Worm (Caenorhabditis elegans) whole organism, L4 larva: ENCODE data around the gene srbc-78.

Source experiments
- F26F4.8 ChIP-seq: fragments of 200-800 bp; sonication (Bioruptor generic); conservative IDR thresholded peaks from 2 replicates; pipeline ENCODE4 v1.3.6; 2022; ENCODE audit warnings: missing genetic modification characterization, missing compliant biosample characterization
- F37D6.2 ChIP-seq: sonication (generic microtip); optimal IDR thresholded peaks from 2 replicates; lab custom pipeline; 2016; ENCODE audit warnings: mild to moderate bottlenecking, missing genetic modification characterization, missing compliant biosample characterization
- F49E8.2 ChIP-seq: sonication (generic microtip); optimal IDR thresholded peaks from 2 replicates; lab custom pipeline; 2016; ENCODE audit warnings: missing compliant biosample characterization, mild to moderate bottlenecking, missing genetic modification characterization, borderline replicate concordance
- T26A8.4 ChIP-seq: fragments of 200-800 bp; sonication (Bioruptor generic); IDR thresholded peaks from 2 replicates; pipeline ENCODE4 v1.3.6; 2022; ENCODE audit warnings: missing genetic modification characterization, missing compliant biosample characterization
- Y48G9A.11 ChIP-seq: fragments of 200-800 bp; sonication (Bioruptor generic); IDR thresholded peaks from 2 replicates; pipeline ENCODE4 v1.3.6; 2022; ENCODE audit warnings: missing genetic modification reagents, missing genetic modification characterization, missing compliant biosample characterization
- Y5F2A.4 ChIP-seq: fragments of 200-800 bp; sonication (Bioruptor generic); optimal IDR thresholded peaks from 2 replicates; lab custom pipeline; 2018; ENCODE audit warnings: mild to moderate bottlenecking, missing genetic modification characterization, missing compliant biosample characterization
- ZK337.2 ChIP-seq: fragments of 200-800 bp; sonication (Bioruptor generic); IDR thresholded peaks from 2 replicates; pipeline ENCODE4 v1.3.6; 2022; ENCODE audit warnings: missing genetic modification reagents, missing genetic modification characterization, missing compliant biosample characterization
- ZK546.5 ChIP-seq, 2 experiments: sonication (generic microtip); optimal IDR thresholded peaks; 2 replicates each; lab custom pipeline; 2017; ENCODE audit warnings: missing biosample characterization in 2 of 2, missing genetic modification characterization in 2 of 2
- aly-2 ChIP-seq: sonication (generic microtip); optimal IDR thresholded peaks from 2 replicates; lab custom pipeline; 2018; ENCODE audit warnings: missing biosample characterization, missing genetic modification characterization
- arid-1 ChIP-seq: fragments of 200-800 bp; sonication (Bioruptor generic); conservative IDR thresholded peaks from 2 replicates; pipeline ENCODE4 v1.3.6; 2022; ENCODE audit warnings: missing genetic modification reagents, missing genetic modification characterization, missing compliant biosample characterization
- attf-4 ChIP-seq: sonication (generic microtip); optimal IDR thresholded peaks from 3 replicates; lab custom pipeline; 2017; ENCODE audit warnings: missing biosample characterization, missing genetic modification characterization
- ceh-20 ChIP-seq: fragments of 200-800 bp; sonication (Bioruptor generic); IDR thresholded peaks from 2 replicates; pipeline ENCODE4 v1.3.6; 2022; ENCODE audit warnings: missing genetic modification reagents, missing genetic modification characterization, missing compliant biosample characterization
- ceh-62 ChIP-seq: sonication (generic microtip); optimal IDR thresholded peaks from 2 replicates; lab custom pipeline; 2017; ENCODE audit warnings: missing biosample characterization, missing genetic modification characterization
- ces-1 ChIP-seq: fragments of 150-350 bp; sonication (generic microtip); optimal IDR thresholded peaks from 4 replicates; lab custom pipeline; 2014; ENCODE audit warnings: missing biosample characterization, missing genetic modification reagents, missing genetic modification characterization
- daf-19 ChIP-seq: fragments of 200-800 bp; sonication (Bioruptor generic); conservative IDR thresholded peaks from 2 replicates; pipeline ENCODE4 v1.3.6; 2022; ENCODE audit warnings: missing genetic modification characterization, missing compliant biosample characterization
- dmd-6 ChIP-seq: fragments of 200-800 bp; sonication (Bioruptor generic); IDR thresholded peaks from 2 replicates; pipeline ENCODE4 v1.3.6; 2022; ENCODE audit warnings: missing genetic modification reagents, missing genetic modification characterization, missing compliant biosample characterization
- dmd-8 ChIP-seq: fragments of 200-800 bp; sonication (Bioruptor generic); IDR thresholded peaks from 2 replicates; pipeline ENCODE4 v1.3.6; 2022; ENCODE audit warnings: missing genetic modification characterization, missing compliant biosample characterization
- dmd-9 ChIP-seq: fragments of 200-800 bp; sonication (Bioruptor generic); IDR thresholded peaks from 2 replicates; pipeline ENCODE4 v1.3.6; 2022; ENCODE audit warnings: missing genetic modification reagents, missing genetic modification characterization, missing compliant biosample characterization
- duxl-1 ChIP-seq: sonication (generic microtip); optimal IDR thresholded peaks from 2 replicates; lab custom pipeline; 2016; ENCODE audit warnings: mild to moderate bottlenecking, missing genetic modification characterization, moderate library complexity, missing compliant biosample characterization; ENCODE audit not compliant: poor library complexity
- egl-43 ChIP-seq: fragments of 200-800 bp; sonication (Bioruptor generic); IDR thresholded peaks from 2 replicates; pipeline ENCODE4 v1.3.6; 2022; ENCODE audit warnings: missing genetic modification reagents, missing genetic modification characterization, missing compliant biosample characterization
- gei-8 ChIP-seq: fragments of 200-800 bp; sonication (Bioruptor generic); optimal IDR thresholded peaks from 2 replicates; lab custom pipeline; 2018; ENCODE audit warnings: mild to moderate bottlenecking, missing genetic modification characterization, missing compliant biosample characterization
- hif-1 ChIP-seq, 2 experiments: sonication (generic microtip); optimal IDR thresholded peaks; 2 replicates each; lab custom pipeline; 2016 to 2017; ENCODE audit warnings: missing compliant biosample characterization in 2 of 2, missing genetic modification characterization in 2 of 2, missing genetic modification reagents in 2 of 2, missing genotype in 2 of 2, mild to moderate bottlenecking in 1 of 2
- hlh-11 ChIP-seq: fragments of 200-800 bp; sonication (Bioruptor generic); optimal IDR thresholded peaks from 2 replicates; lab custom pipeline; 2018; ENCODE audit warnings: mild to moderate bottlenecking, missing genetic modification characterization, missing compliant biosample characterization
- hlh-30 ChIP-seq: sonication (generic microtip); optimal IDR thresholded peaks from 2 replicates; lab custom pipeline; 2017; ENCODE audit warnings: antibody characterized with exemption, mild to moderate bottlenecking, missing genetic modification characterization, missing compliant biosample characterization; ENCODE audit not compliant: insufficient read depth
- hmg-1.1 ChIP-seq: fragments of 200-800 bp; sonication (Bioruptor generic); IDR thresholded peaks from 2 replicates; pipeline ENCODE4 v1.3.6; 2022; ENCODE audit warnings: missing genetic modification reagents, missing genetic modification characterization, missing compliant biosample characterization
- lim-7 ChIP-seq: fragments of 200-800 bp; sonication (Bioruptor generic); IDR thresholded peaks from 2 replicates; pipeline ENCODE4 v1.3.6; 2022; ENCODE audit warnings: missing genetic modification characterization, missing compliant biosample characterization
- lin-1 ChIP-seq: fragments of 200-800 bp; sonication (Bioruptor generic); IDR thresholded peaks from 2 replicates; pipeline ENCODE4 v1.3.6; 2022; ENCODE audit warnings: missing genetic modification reagents, missing genetic modification characterization, missing compliant biosample characterization
- madf-5 ChIP-seq, 2 experiments: fragments of 200-800 bp; sonication (Bioruptor generic); IDR thresholded peaks; 2 replicates each; pipeline ENCODE4 v1.3.6; 2022; ENCODE audit warnings: missing compliant biosample characterization in 2 of 2, missing genetic modification characterization in 2 of 2
- madf-9 ChIP-seq: fragments of 200-800 bp; sonication (Bioruptor generic); conservative IDR thresholded peaks from 2 replicates; pipeline ENCODE4 v1.3.6; 2022; ENCODE audit warnings: missing genetic modification reagents, missing genetic modification characterization, missing compliant biosample characterization
- mdl-1 ChIP-seq, 2 experiments: fragments of 150-350 bp in 1 of 2; sonication (generic microtip) in 1 of 2; optimal IDR thresholded peaks; 2 replicates each; lab custom pipeline; 2014 to 2017; ENCODE audit warnings: missing biosample characterization in 2 of 2, missing genetic modification characterization in 2 of 2
- mxl-3 ChIP-seq: fragments of 200-800 bp; sonication (Bioruptor generic); optimal IDR thresholded peaks from 2 replicates; lab custom pipeline; 2018; ENCODE audit warnings: mild to moderate bottlenecking, missing genetic modification characterization, missing compliant biosample characterization
- nhr-102 ChIP-seq: sonication (generic microtip); optimal IDR thresholded peaks from 2 replicates; lab custom pipeline; 2016; ENCODE audit warnings: mild to moderate bottlenecking, missing genetic modification characterization, moderate library complexity, missing compliant biosample characterization
- nhr-237 ChIP-seq: sonication (generic microtip); optimal IDR thresholded peaks from 2 replicates; lab custom pipeline; 2017; ENCODE audit warnings: missing biosample characterization, missing genetic modification characterization
- nhr-25 ChIP-seq: sonication (generic microtip); optimal IDR thresholded peaks from 2 replicates; lab custom pipeline; 2017; ENCODE audit warnings: missing genetic modification characterization, mild to moderate bottlenecking, missing compliant biosample characterization, antibody characterized with exemption, moderate library complexity, borderline replicate concordance; ENCODE audit not compliant: insufficient read depth
- nhr-28 ChIP-seq: fragments of 150-350 bp; optimal IDR thresholded peaks from 2 replicates; lab custom pipeline; 2014; ENCODE audit warnings: missing biosample characterization, missing genetic modification characterization
- nhr-42 ChIP-seq: fragments of 200-800 bp; sonication (Bioruptor generic); IDR thresholded peaks from 2 replicates; pipeline ENCODE4 v1.3.6; 2022; ENCODE audit warnings: missing genetic modification characterization, missing compliant biosample characterization
- nhr-76 ChIP-seq: fragments of 150-350 bp; optimal IDR thresholded peaks from 2 replicates; lab custom pipeline; 2014; ENCODE audit warnings: missing biosample characterization, missing genetic modification characterization
- nhr-77 ChIP-seq: fragments of 150-350 bp; optimal IDR thresholded peaks from 2 replicates; lab custom pipeline; 2014; ENCODE audit warnings: missing biosample characterization, missing genetic modification characterization
- pha-4 ChIP-seq, 2 experiments: fragments of 150-350 bp in 1 of 2; fragments of 200-800 bp in 1 of 2; sonication (Bioruptor generic) in 1 of 2; IDR thresholded peaks in 1 of 2; optimal IDR thresholded peaks in 1 of 2; 2 replicates each; pipeline versions ENCODE4 v1.3.6 to Lab custom; 2014 to 2022; ENCODE audit warnings: missing genetic modification characterization in 2 of 2, missing genetic modification reagents in 2 of 2, missing biosample characterization in 1 of 2, missing compliant biosample characterization in 1 of 2
- rbr-2 ChIP-seq: sonication (generic microtip); optimal IDR thresholded peaks from 2 replicates; lab custom pipeline; 2016; ENCODE audit warnings: missing genotype, missing genetic modification characterization, missing compliant biosample characterization
- saeg-2 ChIP-seq: fragments of 200-800 bp; sonication (Bioruptor generic); IDR thresholded peaks from 2 replicates; pipeline ENCODE4 v1.3.6; 2022; ENCODE audit warnings: missing genetic modification reagents, missing genetic modification characterization, missing compliant biosample characterization
- set-16 ChIP-seq: fragments of 200-800 bp; sonication (Bioruptor generic); IDR thresholded peaks from 2 replicates; pipeline ENCODE4 v1.3.6; 2022; ENCODE audit warnings: missing genetic modification reagents, missing genetic modification characterization, missing compliant biosample characterization
- snpc-4 ChIP-seq: fragments of 150-350 bp; optimal IDR thresholded peaks from 2 replicates; lab custom pipeline; 2014; ENCODE audit warnings: missing biosample characterization, missing genetic modification characterization
- unc-39 ChIP-seq: sonication (generic microtip); optimal IDR thresholded peaks from 2 replicates; lab custom pipeline; 2017; ENCODE audit warnings: missing biosample characterization, missing genetic modification characterization
- unc-62 ChIP-seq, 3 experiments: fragments of 150-350 bp in 1 of 3; sonication (generic microtip); optimal IDR thresholded peaks in 2 of 3; peaks in 1 of 3; 1 replicate in 1 of 3; 2 replicates in 2 of 3; lab custom pipeline; 2014 to 2017; ENCODE audit warnings: missing biosample characterization in 3 of 3, missing genetic modification characterization in 3 of 3, missing genetic modification reagents in 3 of 3, missing genotype in 1 of 3
- vab-7 ChIP-seq: fragments of 200-800 bp; sonication (Bioruptor generic); IDR thresholded peaks from 2 replicates; pipeline ENCODE4 v1.3.6; 2022; ENCODE audit warnings: missing genetic modification reagents, missing genetic modification characterization, missing compliant biosample characterization
- zag-1 ChIP-seq: fragments of 150-350 bp; optimal IDR thresholded peaks from 2 replicates; lab custom pipeline; 2014; ENCODE audit warnings: missing biosample characterization, missing genetic modification characterization
- zfp-2 ChIP-seq: sonication (generic microtip); optimal IDR thresholded peaks from 2 replicates; lab custom pipeline; 2016; ENCODE audit warnings: mild to moderate bottlenecking, missing genetic modification characterization, missing compliant biosample characterization
- zip-11 ChIP-seq: fragments of 200-800 bp; sonication (Bioruptor generic); IDR thresholded peaks from 2 replicates; pipeline ENCODE4 v1.3.6; 2022; ENCODE audit warnings: missing genetic modification characterization, missing compliant biosample characterization

The srbc-78 gene

ce11 chrV:20497537-20497936, 8.5 kb upstream of the srbc-78 start (continued):
- TF ChIP-seq ceh-20 (0 out of 2 replicates have a peak, but pooled peaks have one; percentile 45), dmd-8 (GFP tag; lab: Robert Waterston, UW) (0 out of 2 replicates have a peak, but pooled peaks have one; percentile 34), gei-8 (peak; percentile 70), nhr-76 (tag; lab: Kevin White, UChicago) (no peak), egl-43 (no peak), zip-11 (no peak), vab-7 (GFP tag; lab: Robert Waterston, UW) (no peak), Y5F2A.4 (GFP tag; lab: Kevin White, UChicago) (no peak), lim-7 (GFP tag; lab: Robert Waterston, UW) (no peak), T26A8.4 (GFP tag; lab: Robert Waterston, UW) (0 out of 2 replicates have a peak, but pooled peaks have one; percentile 23), nhr-77 (no peak), hmg-1.1 (GFP tag; lab: Robert Waterston, UW) (no peak), hlh-30 (no peak), unc-39 (tag; lab: Kevin White, UChicago) (no peak), hif-1 (tag; optimal IDR thresholded peaks at IDR 0.05; lab: Kevin White, UChicago) (no peak), mxl-3 (GFP tag; lab: Kevin White, UChicago) (no peak), dmd-6 (GFP tag; lab: Robert Waterston, UW) (peak; percentile 47; the same call in 1 of the 2 replicates), zfp-2 (tag; lab: Kevin White, UChicago) (no peak), nhr-25 (no peak), rbr-2 (no peak), F26F4.8 (GFP tag; lab: Robert Waterston, UW) (no peak), nhr-102 (tag; lab: Kevin White, UChicago) (peak; percentile 50), madf-9 (GFP tag; lab: Robert Waterston, UW) (0 out of 2 replicates have a peak, but pooled peaks have one; percentile 9), nhr-42 (no peak), dmd-9 (GFP tag; lab: Robert Waterston, UW) (no peak), F37D6.2 (tag; lab: Kevin White, UChicago) (no peak), set-16 (no peak), ces-1 (no peak), madf-5 (GFP tag; IDR thresholded peaks at IDR 0.05; lab: Robert Waterston, UW) (no peak), ceh-62 (tag; lab: Kevin White, UChicago) (no peak), lin-1 (GFP tag; lab: Robert Waterston, UW) (no peak), zag-1 (no peak), duxl-1 (no peak), saeg-2 (GFP tag; lab: Robert Waterston, UW) (0 out of 2 replicates have a peak, but pooled peaks have one; percentile 49), nhr-28 (tag; lab: Kevin White, UChicago) (no peak), snpc-4 (tag; lab: Kevin White, UChicago) (no peak), mdl-1 (tag; optimal IDR thresholded peaks at IDR 0.05; lab: Kevin White, UChicago) (no peak), ZK546.5 (tag; optimal IDR thresholded peaks at IDR 0.05; lab: Kevin White, UChicago) (no peak), F49E8.2 (tag; lab: Kevin White, UChicago) (peak; percentile 0), attf-4 (tag; lab: Kevin White, UChicago) (no peak), pha-4 (GFP tag; IDR thresholded peaks at IDR 0.05; lab: Robert Waterston, UW) (no peak), pha-4 (tag; optimal IDR thresholded peaks at IDR 0.05; lab: Kevin White, UChicago) (no peak), hlh-11 (tag; lab: Kevin White, UChicago) (peak; percentile 28), ZK337.2 (no peak), aly-2 (no peak), unc-62 (GFP tag; optimal IDR thresholded peaks at IDR 0.05 in 1 of 2; lab: Kevin White, UChicago) (peak in 1 of 2 experiments; percentile 32), unc-62 (tag; optimal IDR thresholded peaks at IDR 0.05; lab: Kevin White, UChicago) (no peak), Y48G9A.11 (GFP tag; lab: Robert Waterston, UW) (peak; percentile 68), daf-19 (no peak), nhr-237 (tag; lab: Kevin White, UChicago) (no peak), arid-1 (peak; percentile 41; the same call in 1 of the 2 replicates)
